Worm (Caenorhabditis elegans) whole organism, L4/young adult: ENCODE data around the gene T19H12.15.

Source experiments
- W03F9.2 ChIP-seq: fragments of 150-350 bp; optimal IDR thresholded peaks from 2 replicates; lab custom pipeline; 2014; ENCODE audit warnings: missing biosample characterization, missing genetic modification characterization
- dao-5 ChIP-seq: sonication (generic microtip); optimal IDR thresholded peaks from 2 replicates; lab custom pipeline; 2016; ENCODE audit warnings: missing genotype, missing genetic modification characterization, moderate library complexity, missing compliant biosample characterization
- him-1 ChIP-seq: sonication (generic microtip); optimal IDR thresholded peaks from 2 replicates; lab custom pipeline; 2016; ENCODE audit warnings: missing genotype, missing genetic modification reagents, missing genetic modification characterization, missing compliant biosample characterization

T19H12.15 gene

DNA sequence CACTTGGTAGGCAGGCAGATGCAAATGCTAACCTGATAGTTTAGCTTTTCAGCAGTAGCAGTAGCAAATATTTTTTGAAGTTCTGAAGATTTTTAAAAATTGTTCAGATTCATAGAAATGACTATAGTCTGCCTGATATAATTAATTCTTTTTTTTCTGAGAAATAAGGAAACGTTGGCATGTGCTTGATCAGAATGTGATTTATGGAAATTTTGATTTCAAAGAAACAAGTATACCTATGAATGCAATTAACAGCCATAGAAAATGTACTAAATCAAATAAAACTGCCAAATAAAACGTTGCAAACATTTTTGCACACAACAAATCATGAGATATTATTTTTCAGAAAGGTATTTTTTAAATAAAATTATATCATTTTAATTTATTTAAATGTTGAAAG lies 8.5 kb downstream of the T19H12.15 start:
- TF ChIP-seq dao-5 (tag; lab: Kevin White, UChicago) (no peak), W03F9.2 (tag; lab: Kevin White, UChicago) (no peak), him-1 (tag; lab: Kevin White, UChicago) (no peak)

ce11 chrV:4868698-4869097 lies 10.5 kb downstream of the T19H12.15 start:
- TF ChIP-seq dao-5 (tag; lab: Kevin White, UChicago) (no peak), W03F9.2 (tag; lab: Kevin White, UChicago) (no peak), him-1 (tag; lab: Kevin White, UChicago) (no peak)

- TF ChIP-seq dao-5 (tag; lab: Kevin White, UChicago) (no peak), W03F9.2 (tag; lab: Kevin White, UChicago) (no peak)
Observed at ce11 chrV:4867535-4867934, 11.6 kb downstream of the T19H12.15 start.

- no peak for TF ChIP-seq him-1 (tag; lab: Kevin White, UChicago)
- TF ChIP-seq W03F9.2 (tag; lab: Kevin White, UChicago) = no peak
- no peak for TF ChIP-seq dao-5 (tag; lab: Kevin White, UChicago)
Observed at ce11 chrV:4865364-4865763, 13.8 kb downstream of the T19H12.15 start, which contains the start of gene srd-32. srd-32 (plus strand) TSS chrV:4865664.

ce11 chrV:4864330-4864729 lies 14.8 kb downstream of the T19H12.15 start:
- no peak for TF ChIP-seq W03F9.2 (tag; lab: Kevin White, UChicago)

- no peak for TF ChIP-seq W03F9.2 (tag; lab: Kevin White, UChicago)
- TF ChIP-seq him-1 (tag; lab: Kevin White, UChicago) = no peak
- no peak for TF ChIP-seq dao-5 (tag; lab: Kevin White, UChicago)
Observed at ce11 chrV:4862737-4863136, 16.4 kb downstream of the T19H12.15 start, which contains the start of gene C37H5.13. C37H5.13 (minus strand) TSS chrV:4862965.

ce11 chrV:4860525-4860924 lies 18.6 kb downstream of the T19H12.15 start:
- TF ChIP-seq dao-5 (tag; lab: Kevin White, UChicago) = no peak

DNA sequence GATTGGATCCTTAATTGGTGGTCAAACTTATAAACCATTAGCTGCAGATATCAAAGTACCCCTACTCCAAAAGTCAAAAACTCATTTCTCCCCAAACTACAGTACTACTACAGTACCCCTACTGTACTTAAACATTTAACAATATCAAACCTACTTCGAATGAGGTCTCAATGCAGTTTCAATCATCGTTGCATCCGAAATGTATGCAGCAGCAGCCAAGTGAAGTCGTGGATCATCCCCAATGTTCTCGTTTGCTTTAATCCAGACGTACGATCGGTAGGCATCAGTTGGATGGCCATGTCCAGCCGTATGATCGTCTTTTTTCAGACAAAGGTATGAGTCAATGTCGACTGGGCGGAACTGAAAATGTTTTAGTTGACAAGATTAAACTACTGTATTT lies 21.6 kb downstream of the T19H12.15 start:
- TF ChIP-seq him-1 (tag; lab: Kevin White, UChicago) (no peak), dao-5 (tag; lab: Kevin White, UChicago) (no peak), W03F9.2 (tag; lab: Kevin White, UChicago) (no peak)

DNA sequence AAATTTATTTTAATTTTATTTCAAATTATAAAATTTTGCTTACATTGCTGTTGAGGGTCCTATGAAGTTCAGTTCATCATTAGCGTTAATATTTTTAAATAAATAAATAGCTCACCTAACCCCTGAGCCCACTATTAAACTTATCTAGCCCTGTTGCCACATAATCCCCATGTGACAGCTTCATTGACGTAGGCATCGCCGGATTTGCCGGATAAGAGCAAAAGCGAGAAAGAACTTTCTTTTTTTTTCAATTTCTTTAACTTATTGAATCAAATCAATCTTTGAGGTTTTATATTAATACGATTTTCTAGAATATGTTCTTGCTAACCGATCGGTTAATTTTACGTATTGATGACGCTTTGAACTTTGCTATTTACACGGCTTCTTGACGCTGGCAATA lies 27.2 kb downstream of the T19H12.15 start:
- TF ChIP-seq W03F9.2 (tag; lab: Kevin White, UChicago) = no peak
- TF ChIP-seq him-1 (tag; lab: Kevin White, UChicago) = no peak
- no peak for TF ChIP-seq dao-5 (tag; lab: Kevin White, UChicago)

- TF ChIP-seq W03F9.2 (tag; lab: Kevin White, UChicago) (no peak), him-1 (tag; lab: Kevin White, UChicago) (no peak), dao-5 (tag; lab: Kevin White, UChicago) (no peak)
Observed at ce11 chrV:4851138-4851537, 28.0 kb downstream of the T19H12.15 start, which contains the start of gene nex-4. nex-4 (plus strand) TSS chrV:4851438.

ce11 chrV:4850446-4850845 lies 28.7 kb downstream of the T19H12.15 start:
- TF ChIP-seq W03F9.2 (tag; lab: Kevin White, UChicago) (no peak), dao-5 (tag; lab: Kevin White, UChicago) (no peak), him-1 (tag; lab: Kevin White, UChicago) (no peak)

ce11 chrV:4847424-4847823 lies 31.7 kb downstream of the T19H12.15 start, which contains the start of gene abhd-5.1:
abhd-5.1 (plus strand) TSS chrV:4847653.
- TF ChIP-seq W03F9.2 (tag; lab: Kevin White, UChicago) (peak; percentile 20), him-1 (tag; lab: Kevin White, UChicago) (no peak)

- TF ChIP-seq him-1 (tag; lab: Kevin White, UChicago) (no peak), dao-5 (tag; lab: Kevin White, UChicago) (no peak), W03F9.2 (tag; lab: Kevin White, UChicago) (no peak)
Observed at ce11 chrV:4846507-4846906, 32.6 kb downstream of the T19H12.15 start.

DNA sequence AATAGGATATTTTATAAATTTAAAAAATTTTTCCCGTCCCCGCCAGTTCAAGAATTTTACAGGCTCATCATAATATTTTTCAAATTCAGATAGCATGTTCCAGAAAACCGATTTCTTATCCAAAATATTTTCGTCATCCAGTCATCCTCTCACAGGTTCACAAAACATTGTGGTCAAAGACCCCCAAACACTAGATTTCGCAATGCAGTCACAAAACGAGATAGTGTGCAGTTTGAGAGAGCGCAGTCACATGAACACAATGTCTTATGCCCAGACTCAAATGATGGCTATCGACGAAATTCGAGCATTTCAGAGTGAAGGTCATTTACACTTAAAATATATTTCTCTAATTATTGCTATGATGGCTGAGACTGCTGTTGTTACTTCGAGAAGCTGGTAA lies 34.6 kb downstream of the T19H12.15 start, which contains the start of gene abhd-5.2:
Gene abhd-5.2, plus strand, starts transcription at position 95 of the 400 bp plus-strand sequence.
- TF ChIP-seq dao-5 (tag; lab: Kevin White, UChicago) = no peak
- TF ChIP-seq him-1 (tag; lab: Kevin White, UChicago) = no peak
- peak; percentile 11 for TF ChIP-seq W03F9.2 (tag; lab: Kevin White, UChicago)

ce11 chrV:4842544-4842943 lies 36.6 kb downstream of the T19H12.15 start, which contains the start of the genes cwp-2 and cwp-3:
cwp-2 (minus strand) TSS chrV:4842644.
cwp-3 (plus strand) TSS chrV:4842836.
- TF ChIP-seq W03F9.2 (tag; lab: Kevin White, UChicago) (no peak), dao-5 (tag; lab: Kevin White, UChicago) (no peak), him-1 (tag; lab: Kevin White, UChicago) (no peak)
